Worm (Caenorhabditis elegans): Measurements from ENCODE around the gene ZK697.1.
A peak's percentile ranks its signal among the peaks of the same experiment; 100 is the strongest.

ZK697.1 gene

ce11 chrV:1721966-1722365 is 30.6 kb upstream of the ZK697.1 start, which contains the start of gene srw-101:
TSS of gene srw-101 (plus strand) at chrV:1722266.
- no peak for TF ChIP-seq sptf-1 (tag; optimal IDR thresholded peaks at IDR 0.05)
- TF ChIP-seq tbx-8 (GFP tag; optimal IDR thresholded peaks at IDR 0.05) = no peak
- no peak for TF ChIP-seq unc-62 (GFP tag; optimal IDR thresholded peaks at IDR 0.05)
- TF ChIP-seq nhr-237 (tag; optimal IDR thresholded peaks at IDR 0.05) = no peak
- no peak for TF ChIP-seq nhr-2 (tag; optimal IDR thresholded peaks at IDR 0.05)

ce11 chrV:1725353-1725752 is 27.2 kb upstream of the ZK697.1 start, which contains the start of gene sri-27:
TSS of gene sri-27 (plus strand) at chrV:1725653.
- TF ChIP-seq zip-8 (tag; optimal IDR thresholded peaks at IDR 0.05) (no peak), lin-32 (GFP tag; optimal IDR thresholded peaks at IDR 0.05) (no peak), cnd-1 (tag; optimal IDR thresholded peaks at IDR 0.05) (no peak), ztf-11 (tag; optimal IDR thresholded peaks at IDR 0.05) (no peak), nhr-237 (tag; optimal IDR thresholded peaks at IDR 0.05) (no peak), nhr-76 (tag; optimal IDR thresholded peaks at IDR 0.05) (no peak), sptf-1 (tag; optimal IDR thresholded peaks at IDR 0.05) (no peak), ceh-83 (GFP tag; optimal IDR thresholded peaks at IDR 0.05) (no peak), sem-2 (GFP tag; optimal IDR thresholded peaks at IDR 0.05) (no peak), unc-62 (GFP tag; optimal IDR thresholded peaks at IDR 0.05) (no peak), snpc-4 (tag; optimal IDR thresholded peaks at IDR 0.05) (no peak), nhr-2 (tag; optimal IDR thresholded peaks at IDR 0.05) (no peak)

ce11 chrV:1731918-1732317 is 20.7 kb upstream of the ZK697.1 start, which contains the start of gene gst-21:
TSS of gene gst-21 (minus strand) at chrV:1732018.
- no peak for TF ChIP-seq lsy-2 (tag; optimal IDR thresholded peaks at IDR 0.05)
- no peak for TF ChIP-seq snpc-4 (tag; optimal IDR thresholded peaks at IDR 0.05)

ce11 chrV:1734569-1734968 is 18.0 kb upstream of the ZK697.1 start, which contains the start of gene str-160:
TSS of gene str-160 (plus strand) at chrV:1734869.
- TF ChIP-seq nhr-237 (tag; optimal IDR thresholded peaks at IDR 0.05) (no peak), bed-3 (GFP tag; optimal IDR thresholded peaks at IDR 0.05) (no peak), lsy-2 (tag; optimal IDR thresholded peaks at IDR 0.05) (no peak), nhr-2 (tag; optimal IDR thresholded peaks at IDR 0.05) (no peak), mep-1 (tag; optimal IDR thresholded peaks at IDR 0.05) (no peak), ces-1 (GFP tag; optimal IDR thresholded peaks at IDR 0.05) (no peak), flh-1 (GFP tag; optimal IDR thresholded peaks at IDR 0.05) (no peak), ceh-43 (GFP tag; optimal IDR thresholded peaks at IDR 0.05) (no peak), cnd-1 (tag; optimal IDR thresholded peaks at IDR 0.05) (no peak), hlh-1 (tag; optimal IDR thresholded peaks at IDR 0.05) (no peak), sptf-1 (tag; optimal IDR thresholded peaks at IDR 0.05) (no peak), nhr-28 (tag; optimal IDR thresholded peaks at IDR 0.05) (no peak), lin-13 (tag; optimal IDR thresholded peaks at IDR 0.05) (no peak)

- TF ChIP-seq mls-2 (tag; optimal IDR thresholded peaks at IDR 0.05) (no peak), mep-1 (tag; optimal IDR thresholded peaks at IDR 0.05) (no peak), bed-3 (GFP tag; optimal IDR thresholded peaks at IDR 0.05) (no peak), ceh-83 (GFP tag; optimal IDR thresholded peaks at IDR 0.05) (no peak), cnd-1 (tag; optimal IDR thresholded peaks at IDR 0.05) (no peak), sptf-1 (tag; optimal IDR thresholded peaks at IDR 0.05) (no peak), ceh-43 (GFP tag; optimal IDR thresholded peaks at IDR 0.05) (no peak), sem-2 (GFP tag; optimal IDR thresholded peaks at IDR 0.05) (no peak), hlh-1 (tag; optimal IDR thresholded peaks at IDR 0.05) (no peak), ceh-39 (tag; optimal IDR thresholded peaks at IDR 0.05) (no peak), nhr-237 (tag; optimal IDR thresholded peaks at IDR 0.05) (no peak)
Measured at ce11 chrV:1741074-1741473, 11.5 kb upstream of the ZK697.1 start, which contains the start of gene srab-25. TSS of gene srab-25 (minus strand) at chrV:1741174.

- TF ChIP-seq sem-2 (GFP tag; optimal IDR thresholded peaks at IDR 0.05) (no peak), unc-39 (tag; optimal IDR thresholded peaks at IDR 0.05) (no peak), ceh-83 (GFP tag; optimal IDR thresholded peaks at IDR 0.05) (no peak), cnd-1 (tag; optimal IDR thresholded peaks at IDR 0.05) (no peak), M03D4.4 (tag; optimal IDR thresholded peaks at IDR 0.05) (no peak), lsy-2 (tag; optimal IDR thresholded peaks at IDR 0.05) (no peak), tbx-8 (GFP tag; optimal IDR thresholded peaks at IDR 0.05) (no peak), mab-5 (tag; optimal IDR thresholded peaks at IDR 0.05) (no peak), unc-62 (GFP tag; optimal IDR thresholded peaks at IDR 0.05) (peak; percentile 52), blmp-1 (tag; optimal IDR thresholded peaks at IDR 0.05) (no peak), elt-1 (tag; optimal IDR thresholded peaks at IDR 0.05; ENCODE audit: borderline replicate concordance, insufficient read depth) (no peak), ceh-39 (tag; optimal IDR thresholded peaks at IDR 0.05) (no peak), nhr-76 (tag; optimal IDR thresholded peaks at IDR 0.05) (no peak), lin-13 (tag; optimal IDR thresholded peaks at IDR 0.05) (no peak), snpc-4 (tag; optimal IDR thresholded peaks at IDR 0.05) (no peak), pha-4 (tag; optimal IDR thresholded peaks at IDR 0.05) (peak; percentile 68), hlh-1 (tag; optimal IDR thresholded peaks at IDR 0.05) (no peak), nhr-237 (tag; optimal IDR thresholded peaks at IDR 0.05) (peak; percentile 71), drap-1 (GFP tag; optimal IDR thresholded peaks at IDR 0.05) (no peak), bed-3 (GFP tag; optimal IDR thresholded peaks at IDR 0.05) (no peak), sptf-1 (tag; optimal IDR thresholded peaks at IDR 0.05) (no peak), ceh-43 (GFP tag; optimal IDR thresholded peaks at IDR 0.05) (no peak), nhr-2 (tag; optimal IDR thresholded peaks at IDR 0.05) (no peak), flh-1 (GFP tag; optimal IDR thresholded peaks at IDR 0.05) (no peak), ztf-11 (tag; optimal IDR thresholded peaks at IDR 0.05) (no peak), nhr-28 (tag; optimal IDR thresholded peaks at IDR 0.05) (peak; percentile 74), ces-1 (GFP tag; optimal IDR thresholded peaks at IDR 0.05) (peak; percentile 55), ham-2 (GFP tag; optimal IDR thresholded peaks at IDR 0.05) (peak; percentile 65), unc-120 (tag; optimal IDR thresholded peaks at IDR 0.05; ENCODE audit: poor library complexity, severe bottlenecking) (no peak), nhr-12 (tag; optimal IDR thresholded peaks at IDR 0.05) (peak; percentile 78), mep-1 (tag; optimal IDR thresholded peaks at IDR 0.05) (peak; percentile 19)
Measured at ce11 chrV:1743205-1743870, 9.3 kb upstream of the ZK697.1 start, which contains the start of gene nhr-256. TSS of gene nhr-256 (plus strand) at chrV:1743771.

All from whole organism, mixed stage, embryonic.